Worm (Caenorhabditis elegans): ENCODE results near the gene Y39G8B.5.

- no peak for TF ChIP-seq tbx-2 (tag; optimal IDR thresholded peaks at IDR 0.05)
- no peak for TF ChIP-seq lin-13 (GFP tag; optimal IDR thresholded peaks at IDR 0.05)
Measured at ce11 chrII:13954979-13955378, 36.7 kb downstream of the Y39G8B.5 start.

Data from whole organism, L1 larva.